Worm (Caenorhabditis elegans) whole organism, mixed stage, embryonic: ENCODE measurements around the gene cox-5A.
A peak's percentile ranks its signal among the peaks of the same experiment; 100 is the strongest.

ENCODE experiments used
- M03D4.4 ChIP-seq: sonication (generic microtip); optimal IDR thresholded peaks from 2 replicates; lab custom pipeline; 2017; ENCODE audit warnings: mild to moderate bottlenecking, missing genetic modification characterization, missing compliant biosample characterization
- bed-3 ChIP-seq: fragments of 200-800 bp; sonication (Bioruptor generic); optimal IDR thresholded peaks from 3 replicates; lab custom pipeline; 2018; ENCODE audit warnings: mild to moderate bottlenecking, missing genetic modification characterization, moderate library complexity, missing compliant biosample characterization
- blmp-1 ChIP-seq: fragments of 150-350 bp; optimal IDR thresholded peaks from 2 replicates; lab custom pipeline; 2014; ENCODE audit warnings: missing biosample characterization, missing genetic modification characterization
- ceh-39 ChIP-seq: fragments of 150-350 bp; optimal IDR thresholded peaks from 2 replicates; lab custom pipeline; 2014; ENCODE audit warnings: missing biosample characterization, missing genetic modification characterization
- ceh-43 ChIP-seq: fragments of 200-800 bp; sonication (Bioruptor generic); optimal IDR thresholded peaks from 2 replicates; lab custom pipeline; 2018; ENCODE audit warnings: mild to moderate bottlenecking, missing genetic modification characterization, moderate library complexity, missing compliant biosample characterization
- ceh-83 ChIP-seq: fragments of 200-800 bp; sonication (Bioruptor generic); optimal IDR thresholded peaks from 2 replicates; lab custom pipeline; 2018; ENCODE audit warnings: mild to moderate bottlenecking, missing genetic modification characterization, missing compliant biosample characterization
- ces-1 ChIP-seq: fragments of 150-350 bp; optimal IDR thresholded peaks from 2 replicates; lab custom pipeline; 2014; ENCODE audit warnings: missing biosample characterization, missing genetic modification reagents, missing genetic modification characterization
- cnd-1 ChIP-seq: fragments of 200-800 bp; sonication (Bioruptor generic); optimal IDR thresholded peaks from 2 replicates; lab custom pipeline; 2018; ENCODE audit warnings: mild to moderate bottlenecking, missing genetic modification characterization, missing compliant biosample characterization
- drap-1 ChIP-seq: fragments of 200-800 bp; sonication (Bioruptor generic); optimal IDR thresholded peaks from 3 replicates; lab custom pipeline; 2018; ENCODE audit warnings: mild to moderate bottlenecking, missing genetic modification characterization, missing compliant biosample characterization
- elt-1 ChIP-seq: sonication (generic microtip); optimal IDR thresholded peaks from 2 replicates; lab custom pipeline; 2017; ENCODE audit warnings: missing genetic modification characterization, mild to moderate bottlenecking, missing compliant biosample characterization, antibody characterized with exemption, moderate library complexity, borderline replicate concordance; ENCODE audit not compliant: insufficient read depth
- elt-3 ChIP-seq: fragments of 150-350 bp; optimal IDR thresholded peaks from 2 replicates; lab custom pipeline; 2014; ENCODE audit warnings: missing biosample characterization, missing genetic modification characterization
- flh-1 ChIP-seq: fragments of 200-800 bp; sonication (Bioruptor generic); optimal IDR thresholded peaks from 2 replicates; lab custom pipeline; 2018; ENCODE audit warnings: mild to moderate bottlenecking, missing genetic modification characterization, moderate library complexity, missing compliant biosample characterization
- ham-2 ChIP-seq: fragments of 200-800 bp; sonication (Bioruptor generic); optimal IDR thresholded peaks from 2 replicates; lab custom pipeline; 2018; ENCODE audit warnings: mild to moderate bottlenecking, missing genetic modification characterization, missing compliant biosample characterization
- hlh-1 ChIP-seq: fragments of 150-350 bp; optimal IDR thresholded peaks from 2 replicates; lab custom pipeline; 2014; ENCODE audit warnings: missing biosample characterization, missing genetic modification reagents, missing genetic modification characterization
- lin-13 ChIP-seq: fragments of 150-350 bp; optimal IDR thresholded peaks from 2 replicates; lab custom pipeline; 2014; ENCODE audit warnings: missing biosample characterization, missing genetic modification characterization
- lin-32 ChIP-seq: fragments of 200-800 bp; sonication (Bioruptor generic); optimal IDR thresholded peaks from 2 replicates; lab custom pipeline; 2018; ENCODE audit warnings: mild to moderate bottlenecking, missing genetic modification characterization, missing compliant biosample characterization
- lsy-2 ChIP-seq: fragments of 150-350 bp; optimal IDR thresholded peaks from 2 replicates; lab custom pipeline; 2014; ENCODE audit warnings: missing biosample characterization, missing genetic modification characterization
- mab-5 ChIP-seq: fragments of 150-350 bp; optimal IDR thresholded peaks from 2 replicates; lab custom pipeline; 2014; ENCODE audit warnings: missing biosample characterization, missing genetic modification characterization
- mep-1 ChIP-seq: fragments of 150-350 bp; optimal IDR thresholded peaks from 2 replicates; lab custom pipeline; 2017; ENCODE audit warnings: missing biosample characterization, missing genetic modification reagents, missing genetic modification characterization, inconsistent platforms
- mls-2 ChIP-seq: sonication (generic microtip); optimal IDR thresholded peaks from 2 replicates; lab custom pipeline; 2016; ENCODE audit warnings: mild to moderate bottlenecking, missing genetic modification characterization, moderate library complexity, missing compliant biosample characterization
- nhr-12 ChIP-seq: fragments of 150-350 bp; optimal IDR thresholded peaks from 2 replicates; lab custom pipeline; 2014; ENCODE audit warnings: missing biosample characterization, missing genetic modification characterization
- nhr-2 ChIP-seq: fragments of 150-350 bp; optimal IDR thresholded peaks from 2 replicates; lab custom pipeline; 2014; ENCODE audit warnings: missing biosample characterization, missing genetic modification characterization
- nhr-237 ChIP-seq: fragments of 150-350 bp; optimal IDR thresholded peaks from 2 replicates; lab custom pipeline; 2014; ENCODE audit warnings: missing biosample characterization, missing genetic modification characterization
- nhr-28 ChIP-seq: fragments of 150-350 bp; optimal IDR thresholded peaks from 2 replicates; lab custom pipeline; 2014; ENCODE audit warnings: missing biosample characterization, missing genetic modification characterization
- nhr-76 ChIP-seq: sonication (generic microtip); optimal IDR thresholded peaks from 2 replicates; lab custom pipeline; 2017; ENCODE audit warnings: missing biosample characterization, missing genetic modification characterization
- pha-4 ChIP-seq: fragments of 150-350 bp; optimal IDR thresholded peaks from 2 replicates; lab custom pipeline; 2018; ENCODE audit warnings: missing biosample characterization, missing genetic modification reagents, missing genetic modification characterization
- sem-2 ChIP-seq: fragments of 200-800 bp; sonication (Bioruptor generic); optimal IDR thresholded peaks from 2 replicates; lab custom pipeline; 2018; ENCODE audit warnings: mild to moderate bottlenecking, missing genetic modification characterization, missing compliant biosample characterization
- snpc-4 ChIP-seq: fragments of 150-350 bp; optimal IDR thresholded peaks from 2 replicates; lab custom pipeline; 2014; ENCODE audit warnings: missing biosample characterization, missing genetic modification characterization
- sptf-1 ChIP-seq: sonication (generic microtip); optimal IDR thresholded peaks from 2 replicates; lab custom pipeline; 2017; ENCODE audit warnings: mild to moderate bottlenecking, missing genetic modification characterization, moderate library complexity, missing compliant biosample characterization
- tbx-8 ChIP-seq: fragments of 200-800 bp; sonication (Bioruptor generic); optimal IDR thresholded peaks from 2 replicates; lab custom pipeline; 2018; ENCODE audit warnings: mild to moderate bottlenecking, missing genetic modification characterization, moderate library complexity, missing compliant biosample characterization
- unc-120 ChIP-seq: sonication (generic microtip); optimal IDR thresholded peaks from 2 replicates; lab custom pipeline; 2017; ENCODE audit warnings: missing genetic modification characterization, missing compliant biosample characterization; ENCODE audit not compliant: poor library complexity, severe bottlenecking
- unc-39 ChIP-seq: fragments of 150-350 bp; optimal IDR thresholded peaks from 2 replicates; lab custom pipeline; 2014; ENCODE audit warnings: missing biosample characterization, missing genetic modification characterization
- unc-62 ChIP-seq: fragments of 150-350 bp; optimal IDR thresholded peaks from 2 replicates; lab custom pipeline; 2014; ENCODE audit warnings: missing biosample characterization, missing genetic modification reagents, missing genetic modification characterization
- zip-8 ChIP-seq: fragments of 150-350 bp; optimal IDR thresholded peaks from 2 replicates; lab custom pipeline; 2014; ENCODE audit warnings: missing biosample characterization, missing genetic modification characterization
- ztf-11 ChIP-seq: fragments of 150-350 bp; optimal IDR thresholded peaks from 2 replicates; lab custom pipeline; 2014; ENCODE audit warnings: missing biosample characterization, missing genetic modification characterization

Gene cox-5A

DNA sequence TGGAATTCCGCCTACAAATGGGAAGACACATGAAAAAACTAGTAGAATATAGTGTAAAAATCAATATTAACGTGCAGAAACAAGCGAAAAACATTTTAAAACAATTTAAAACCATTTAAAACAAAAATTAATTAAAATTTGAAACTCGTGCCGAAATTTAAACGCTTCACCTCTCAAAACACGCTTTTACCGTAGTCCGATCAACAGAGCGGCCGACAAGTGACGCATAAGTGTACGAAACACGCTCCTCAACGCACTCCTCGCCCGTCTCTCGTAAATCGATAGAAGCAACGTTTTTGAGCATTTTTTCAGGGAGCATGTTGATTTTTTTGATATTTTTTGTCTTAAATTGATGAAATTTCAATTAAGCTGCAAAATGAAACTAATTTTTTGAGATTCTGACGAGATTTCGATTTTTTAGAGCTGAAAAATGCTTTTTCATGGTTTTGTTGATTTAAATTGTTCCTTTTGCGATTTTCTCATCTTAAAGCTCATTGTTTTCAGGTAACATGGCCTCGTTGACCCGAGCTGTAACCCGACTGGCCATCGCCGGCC lies at the start of gene cox-5A:
TSS of gene cox-5A (plus strand) at position 505 of the 555 bp plus-strand sequence.
- TF ChIP-seq nhr-76 (tag; lab: Kevin White, UChicago) = peak; percentile 9
- no peak for TF ChIP-seq nhr-28 (tag; lab: Kevin White, UChicago)
- TF ChIP-seq elt-1 (tag; lab: Kevin White, UChicago) = no peak
- TF ChIP-seq nhr-12 = no peak
- peak; percentile 76 for TF ChIP-seq ceh-43 (GFP tag; lab: Kevin White, UChicago)
- TF ChIP-seq unc-62 (GFP tag; lab: Kevin White, UChicago) = peak; percentile 83
- TF ChIP-seq lin-32 (GFP tag; lab: Kevin White, UChicago) = no peak
- TF ChIP-seq tbx-8 = no peak
- TF ChIP-seq sptf-1 (tag; lab: Kevin White, UChicago) = peak; percentile 90
- peak; percentile 96 for TF ChIP-seq ces-1 (GFP tag; lab: Kevin White, UChicago)
- TF ChIP-seq blmp-1 (tag; lab: Kevin White, UChicago) = no peak
- TF ChIP-seq hlh-1 = peak; percentile 81
- peak; percentile 40 for TF ChIP-seq unc-120 (tag; lab: Kevin White, UChicago)
- no peak for TF ChIP-seq bed-3 (GFP tag; lab: Kevin White, UChicago)
- TF ChIP-seq nhr-2 (tag; lab: Kevin White, UChicago) = peak; percentile 40
- peak; percentile 75 for TF ChIP-seq M03D4.4 (tag; lab: Kevin White, UChicago)
- no peak for TF ChIP-seq zip-8
- no peak for TF ChIP-seq sem-2 (GFP tag; lab: Kevin White, UChicago)
- peak; percentile 100 for TF ChIP-seq lsy-2
- TF ChIP-seq ham-2 (GFP tag; lab: Kevin White, UChicago) = peak; percentile 59
- no peak for TF ChIP-seq snpc-4 (tag; lab: Kevin White, UChicago)
- TF ChIP-seq mls-2 (tag; lab: Kevin White, UChicago) = peak; percentile 89
- peak; percentile 99 for TF ChIP-seq lin-13 (tag; lab: Kevin White, UChicago)
- peak; percentile 76 for TF ChIP-seq ceh-83 (GFP tag; lab: Kevin White, UChicago)
- TF ChIP-seq ceh-39 (tag; lab: Kevin White, UChicago) = peak; percentile 98
- peak; percentile 67 for TF ChIP-seq elt-3 (tag; lab: Kevin White, UChicago)
- TF ChIP-seq nhr-237 = peak; percentile 97
- peak; percentile 98 for TF ChIP-seq mep-1 (tag; lab: Kevin White, UChicago)
- TF ChIP-seq mab-5 (tag; lab: Kevin White, UChicago) = peak; percentile 80
- TF ChIP-seq flh-1 (GFP tag; lab: Kevin White, UChicago) = no peak
- peak; percentile 98 for TF ChIP-seq pha-4 (tag; lab: Kevin White, UChicago)
- peak; percentile 73 for TF ChIP-seq drap-1 (GFP tag; lab: Kevin White, UChicago)
- peak; percentile 78 for TF ChIP-seq ztf-11
- peak; percentile 65 for TF ChIP-seq cnd-1 (tag; lab: Kevin White, UChicago)
- no peak for TF ChIP-seq unc-39

DNA sequence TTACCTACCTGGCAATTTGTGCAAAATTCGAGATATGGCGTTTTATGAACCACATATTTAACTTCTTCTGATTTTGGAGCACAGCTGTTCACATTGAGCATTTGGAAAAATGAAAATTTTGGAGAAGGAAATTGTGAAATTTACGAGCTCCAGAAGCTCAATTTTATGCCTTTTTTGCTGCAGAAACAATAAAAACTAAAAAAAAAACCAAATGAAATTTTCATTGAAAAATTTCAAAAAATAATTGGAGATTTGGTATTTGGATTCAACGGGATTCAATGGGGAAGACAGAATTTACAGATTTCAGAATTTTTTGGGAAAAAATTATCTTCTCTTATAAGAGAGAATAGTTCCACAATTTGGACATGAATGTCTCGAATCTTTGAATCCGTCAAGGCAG lies 48.7 kb upstream of the cox-5A start, which contains the start of gene Y37D8A.26:
TSS of gene Y37D8A.26 (minus strand) at position 101 of the 400 bp plus-strand sequence.
- TF ChIP-seq pha-4 (tag; lab: Kevin White, UChicago) = no peak
- TF ChIP-seq hlh-1 = no peak
- TF ChIP-seq unc-62 (GFP tag; lab: Kevin White, UChicago) = no peak

DNA sequence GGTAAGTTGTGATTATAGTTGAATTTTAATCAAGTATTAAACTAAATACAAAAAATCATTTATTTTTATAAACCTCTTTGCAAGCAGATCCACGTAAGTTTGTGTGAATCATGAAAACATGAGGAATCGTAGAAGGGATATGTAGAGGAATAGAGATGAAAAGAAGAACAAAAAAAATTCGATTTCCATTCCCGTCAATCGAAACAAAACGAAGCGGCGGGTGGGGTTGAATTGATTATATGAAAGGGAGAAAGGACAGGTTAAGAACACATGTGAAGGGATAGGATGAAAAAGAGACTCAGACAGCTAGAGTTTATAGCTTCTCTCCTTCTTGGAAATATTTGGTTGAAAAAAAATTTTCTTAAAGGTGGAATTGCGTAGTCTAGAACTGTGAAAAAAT lies 45.2 kb upstream of the cox-5A start:
- no peak for TF ChIP-seq lin-13 (tag; lab: Kevin White, UChicago)
- no peak for TF ChIP-seq nhr-28 (tag; lab: Kevin White, UChicago)
- no peak for TF ChIP-seq sem-2 (GFP tag; lab: Kevin White, UChicago)
- no peak for TF ChIP-seq elt-3 (tag; lab: Kevin White, UChicago)
- TF ChIP-seq flh-1 (GFP tag; lab: Kevin White, UChicago) = no peak
- no peak for TF ChIP-seq lsy-2
- TF ChIP-seq M03D4.4 (tag; lab: Kevin White, UChicago) = no peak

DNA sequence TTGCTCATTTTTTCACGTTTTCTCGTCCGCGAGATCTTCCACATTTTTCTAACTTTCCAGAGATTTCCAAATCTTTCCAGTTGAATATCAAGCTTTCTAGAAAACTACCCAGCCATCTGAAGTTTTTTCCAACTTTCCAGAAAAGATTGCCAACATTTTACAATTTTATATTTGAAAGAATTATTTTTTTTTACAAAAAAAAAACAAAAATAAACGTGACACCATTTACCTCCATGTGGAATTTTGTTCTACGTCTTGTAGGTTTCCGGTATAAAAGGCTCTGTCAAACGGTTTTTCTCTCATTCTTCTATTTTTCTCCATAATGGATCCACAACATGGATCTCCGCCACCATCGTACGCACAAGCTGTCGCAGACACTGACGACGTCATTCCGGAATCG lies 40.6 kb upstream of the cox-5A start, which contains the start of gene Y37D8A.8:
TSS of gene Y37D8A.8 (plus strand) at position 301 of the 400 bp plus-strand sequence.
- no peak for TF ChIP-seq ceh-43 (GFP tag; lab: Kevin White, UChicago)
- TF ChIP-seq mep-1 (tag; lab: Kevin White, UChicago) = no peak
- no peak for TF ChIP-seq elt-3 (tag; lab: Kevin White, UChicago)
- TF ChIP-seq ztf-11 = no peak
- no peak for TF ChIP-seq bed-3 (GFP tag; lab: Kevin White, UChicago)
- TF ChIP-seq unc-120 (tag; lab: Kevin White, UChicago) = no peak
- TF ChIP-seq tbx-8 = no peak
- TF ChIP-seq mab-5 (tag; lab: Kevin White, UChicago) = no peak
- no peak for TF ChIP-seq nhr-12
